Worm (Caenorhabditis elegans) whole organism, young adult: ENCODE measurements around the gene T28A11.4.

Experiments used
- Y53G8AR.9 ChIP-seq: fragments of 200-800 bp; sonication (Bioruptor generic); conservative IDR thresholded peaks from 2 replicates; pipeline ENCODE4 v1.3.6; 2022; ENCODE audit warnings: missing genetic modification reagents, missing genetic modification characterization, missing compliant biosample characterization
- atf-7 ChIP-seq: sonication (generic microtip); optimal IDR thresholded peaks from 2 replicates; lab custom pipeline; 2017; ENCODE audit warnings: mild to moderate bottlenecking, missing genetic modification characterization, missing compliant biosample characterization
- hmg-1.2 ChIP-seq: fragments of 200-800 bp; sonication (Bioruptor generic); IDR thresholded peaks from 2 replicates; pipeline ENCODE4 v1.3.6; 2022; ENCODE audit warnings: missing genetic modification reagents, missing genetic modification characterization, missing compliant biosample characterization
- let-526 ChIP-seq: fragments of 200-800 bp; sonication (Bioruptor generic); IDR thresholded peaks from 2 replicates; pipeline ENCODE4 v1.3.6; 2022; ENCODE audit warnings: missing genetic modification reagents, missing genetic modification characterization, missing compliant biosample characterization
- madf-8 ChIP-seq: fragments of 200-800 bp; sonication (Bioruptor generic); conservative IDR thresholded peaks from 2 replicates; pipeline ENCODE4 v1.3.6; 2022; ENCODE audit warnings: missing genetic modification reagents, missing genetic modification characterization, missing compliant biosample characterization
- nfya-1 ChIP-seq: sonication (generic microtip); optimal IDR thresholded peaks from 2 replicates; lab custom pipeline; 2017; ENCODE audit warnings: antibody characterized with exemption, missing compliant biosample characterization, missing genetic modification characterization, borderline replicate concordance; ENCODE audit not compliant: insufficient read depth
- nhr-27 ChIP-seq: fragments of 200-800 bp; sonication (Bioruptor generic); optimal IDR thresholded peaks from 2 replicates; lab custom pipeline; 2018; ENCODE audit warnings: mild to moderate bottlenecking, missing genetic modification characterization, moderate library complexity, missing compliant biosample characterization
- nhr-80 ChIP-seq: sonication (generic microtip); optimal IDR thresholded peaks from 2 replicates; lab custom pipeline; 2016; ENCODE audit warnings: missing genetic modification characterization, missing compliant biosample characterization
- snpc-1.3 ChIP-seq: sonication (generic microtip); optimal IDR thresholded peaks from 2 replicates; lab custom pipeline; 2017; ENCODE audit warnings: missing genetic modification characterization, mild to moderate bottlenecking, missing compliant biosample characterization, antibody characterized with exemption, moderate library complexity, missing genotype, missing genetic modification reagents; ENCODE audit not compliant: insufficient read depth
- snpc-3.4 ChIP-seq: sonication (generic microtip); optimal IDR thresholded peaks from 2 replicates; lab custom pipeline; 2017; ENCODE audit warnings: missing genetic modification characterization, mild to moderate bottlenecking, missing compliant biosample characterization, antibody characterized with exemption, moderate library complexity, missing genotype, missing genetic modification reagents
- snpc-4 ChIP-seq, 5 experiments: fragments of 150-350 bp in 1 of 5; sonication (generic microtip) in 4 of 5; optimal IDR thresholded peaks; 2 replicates each; lab custom pipeline; 2014 to 2018; ENCODE audit warnings: missing genetic modification characterization in 5 of 5, missing biosample characterization in 3 of 5, antibody characterized with exemption in 2 of 5, mild to moderate bottlenecking in 2 of 5, missing compliant biosample characterization in 2 of 5, missing genotype in 2 of 5, moderate library complexity in 2 of 5, missing genetic modification reagents in 1 of 5
- tbx-9 ChIP-seq: sonication (generic microtip); optimal IDR thresholded peaks from 2 replicates; lab custom pipeline; 2016; ENCODE audit warnings: borderline replicate concordance, missing genetic modification characterization, inconsistent platforms, missing compliant biosample characterization

DNA sequence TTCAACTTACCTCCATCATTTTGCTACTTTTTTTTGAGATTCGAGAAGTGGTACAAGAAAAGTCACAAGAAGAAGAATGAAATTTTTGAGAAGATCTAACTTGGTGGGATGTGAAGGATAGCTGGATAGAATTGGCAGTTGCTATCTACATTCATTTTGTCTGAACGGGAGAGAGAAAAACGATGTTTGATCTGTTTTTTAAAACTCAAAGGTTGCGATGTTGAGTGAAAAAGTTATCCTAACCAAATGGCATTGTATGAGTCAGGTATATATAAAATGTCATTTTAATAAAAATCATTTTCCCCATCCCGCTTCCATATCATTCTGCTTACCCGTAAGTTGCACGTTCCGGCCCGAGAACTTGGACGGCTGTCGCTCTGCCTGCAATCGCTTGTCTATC is 15.4 kb downstream of the T28A11.4 start, which contains the start of gene F35F10.6:
- TF ChIP-seq tbx-9 (tag; lab: Kevin White, UChicago) = no peak
- no peak for TF ChIP-seq snpc-4 (GFP tag; optimal IDR thresholded peaks at IDR 0.05; lab: Kevin White, UChicago)
- TF ChIP-seq snpc-4 (tag; optimal IDR thresholded peaks at IDR 0.05; lab: Kevin White, UChicago) = no peak
- TF ChIP-seq Y53G8AR.9 (GFP tag; lab: Robert Waterston, UW) = no peak
- no peak for TF ChIP-seq atf-7
- no peak for TF ChIP-seq nhr-27 (tag; lab: Kevin White, UChicago)
- TF ChIP-seq snpc-3.4 (tag; lab: Kevin White, UChicago) = no peak
- no peak for TF ChIP-seq madf-8 (GFP tag; lab: Robert Waterston, UW)
- TF ChIP-seq snpc-1.3 = no peak
- no peak for TF ChIP-seq let-526
- no peak for TF ChIP-seq hmg-1.2 (GFP tag; lab: Robert Waterston, UW)
- no peak for TF ChIP-seq nhr-80
- TF ChIP-seq nfya-1 (tag; lab: Kevin White, UChicago) = no peak
